Fruit fly (Drosophila melanogaster) whole organism, pupa: ENCODE results near the gene CG5641.

Experiments used
- CG17806 ChIP-seq: fragments of 200-800 bp; sonication (Bioruptor generic); optimal IDR thresholded peaks from 2 replicates; lab custom pipeline; 2018; ENCODE audit warnings: missing biosample characterization, mild to moderate bottlenecking, missing genetic modification characterization, moderate library complexity
- CG9948 ChIP-seq: fragments of 200-800 bp; sonication (Bioruptor generic); optimal IDR thresholded peaks from 2 replicates; lab custom pipeline; 2018; ENCODE audit warnings: missing biosample characterization, mild to moderate bottlenecking, missing genetic modification characterization, moderate library complexity
- EcR ChIP-seq: fragments of 200-800 bp; sonication (Bioruptor generic); optimal IDR thresholded peaks from 3 replicates; lab custom pipeline; 2019; ENCODE audit warnings: missing biosample characterization, missing genetic modification characterization, mild to moderate bottlenecking, moderate library complexity, missing genetic modification reagents
- Pif1A ChIP-seq: fragments of 200-800 bp; sonication (Bioruptor generic); optimal IDR thresholded peaks from 3 replicates; lab custom pipeline; 2016; ENCODE audit warnings: missing biosample characterization, missing genetic modification characterization

- TF ChIP-seq CG17806 (tag; lab: Kevin White, UChicago) (no peak), EcR (GFP tag; lab: Kevin White, UChicago) (no peak), Pif1A (no peak), CG9948 (no peak)
Observed at dm6 chr3R:12401672-12402296, 27.3 kb downstream of the CG5641 start, which contains the start of gene DNAlig3.
